Worm (Caenorhabditis elegans) whole organism, L4 larva: ENCODE data around the gene T04C12.8.

ENCODE experiments used
- D1046.2 ChIP-seq: fragments of 200-800 bp; sonication (Bioruptor generic); IDR thresholded peaks from 2 replicates; pipeline ENCODE4 v1.3.6; 2022; ENCODE audit warnings: missing genetic modification characterization, missing compliant biosample characterization
- F10B5.3 ChIP-seq: sonication (generic microtip); optimal IDR thresholded peaks from 2 replicates; lab custom pipeline; 2016; ENCODE audit warnings: mild to moderate bottlenecking, missing genetic modification characterization, missing compliant biosample characterization
- Y75B8A.6 ChIP-seq: fragments of 200-800 bp; sonication (Bioruptor generic); IDR thresholded peaks from 2 replicates; pipeline ENCODE4 v1.3.6; 2022; ENCODE audit warnings: missing genetic modification reagents, missing genetic modification characterization, missing compliant biosample characterization
- ZK337.2 ChIP-seq: fragments of 200-800 bp; sonication (Bioruptor generic); IDR thresholded peaks from 2 replicates; pipeline ENCODE4 v1.3.6; 2022; ENCODE audit warnings: missing genetic modification reagents, missing genetic modification characterization, missing compliant biosample characterization
- aly-2 ChIP-seq: sonication (generic microtip); optimal IDR thresholded peaks from 2 replicates; lab custom pipeline; 2018; ENCODE audit warnings: missing biosample characterization, missing genetic modification characterization
- ama-1 ChIP-seq: fragments of 150-350 bp; optimal IDR thresholded peaks from 2 replicates; lab custom pipeline; 2014; ENCODE audit warnings: inconsistent platforms, mixed read lengths
- arid-1 ChIP-seq: fragments of 200-800 bp; sonication (Bioruptor generic); conservative IDR thresholded peaks from 2 replicates; pipeline ENCODE4 v1.3.6; 2022; ENCODE audit warnings: missing genetic modification reagents, missing genetic modification characterization, missing compliant biosample characterization
- ceh-32 ChIP-seq: sonication (generic microtip); optimal IDR thresholded peaks from 2 replicates; lab custom pipeline; 2016; ENCODE audit warnings: mild to moderate bottlenecking, missing genetic modification characterization, missing compliant biosample characterization; ENCODE audit not compliant: poor library complexity
- ctbp-1 ChIP-seq: fragments of 200-800 bp; sonication (Bioruptor generic); IDR thresholded peaks from 2 replicates; pipeline ENCODE4 v1.3.6; 2022; ENCODE audit warnings: missing genetic modification reagents, missing genetic modification characterization, missing compliant biosample characterization
- daf-16 ChIP-seq, 3 experiments: sonication (generic microtip); optimal IDR thresholded peaks; 2 replicates each; lab custom pipeline; 2016 to 2017; ENCODE audit warnings: missing genetic modification characterization in 3 of 3, missing genetic modification reagents in 3 of 3, mild to moderate bottlenecking in 2 of 3, missing compliant biosample characterization in 2 of 3, missing biosample characterization in 1 of 3, moderate library complexity in 1 of 3
- dmd-6 ChIP-seq: fragments of 200-800 bp; sonication (Bioruptor generic); IDR thresholded peaks from 2 replicates; pipeline ENCODE4 v1.3.6; 2022; ENCODE audit warnings: missing genetic modification reagents, missing genetic modification characterization, missing compliant biosample characterization
- dve-1 ChIP-seq: sonication (generic microtip); optimal IDR thresholded peaks from 2 replicates; lab custom pipeline; 2017; ENCODE audit warnings: antibody characterized with exemption, mild to moderate bottlenecking, missing genetic modification characterization, missing compliant biosample characterization; ENCODE audit not compliant: insufficient read depth
- fos-1 ChIP-seq: fragments of 150-350 bp; optimal IDR thresholded peaks from 2 replicates; lab custom pipeline; 2014; ENCODE audit warnings: missing biosample characterization, missing genetic modification characterization
- hlh-11 ChIP-seq: fragments of 200-800 bp; sonication (Bioruptor generic); optimal IDR thresholded peaks from 2 replicates; lab custom pipeline; 2018; ENCODE audit warnings: mild to moderate bottlenecking, missing genetic modification characterization, missing compliant biosample characterization
- hlh-30 ChIP-seq: sonication (generic microtip); optimal IDR thresholded peaks from 2 replicates; lab custom pipeline; 2017; ENCODE audit warnings: antibody characterized with exemption, mild to moderate bottlenecking, missing genetic modification characterization, missing compliant biosample characterization; ENCODE audit not compliant: insufficient read depth
- hmg-1.1 ChIP-seq: fragments of 200-800 bp; sonication (Bioruptor generic); IDR thresholded peaks from 2 replicates; pipeline ENCODE4 v1.3.6; 2022; ENCODE audit warnings: missing genetic modification reagents, missing genetic modification characterization, missing compliant biosample characterization
- jun-1 ChIP-seq: fragments of 150-350 bp; optimal IDR thresholded peaks from 2 replicates; lab custom pipeline; 2014; ENCODE audit warnings: missing biosample characterization, missing genetic modification reagents, missing genetic modification characterization
- lim-7 ChIP-seq: fragments of 200-800 bp; sonication (Bioruptor generic); IDR thresholded peaks from 2 replicates; pipeline ENCODE4 v1.3.6; 2022; ENCODE audit warnings: missing genetic modification characterization, missing compliant biosample characterization
- lin-13 ChIP-seq: fragments of 150-350 bp; optimal IDR thresholded peaks from 2 replicates; lab custom pipeline; 2014; ENCODE audit warnings: missing biosample characterization, missing genetic modification reagents, missing genetic modification characterization
- lin-39 ChIP-seq: fragments of 150-350 bp; optimal IDR thresholded peaks from 2 replicates; lab custom pipeline; 2014; ENCODE audit warnings: missing biosample characterization, missing genetic modification reagents, missing genetic modification characterization
- madf-9 ChIP-seq: fragments of 200-800 bp; sonication (Bioruptor generic); conservative IDR thresholded peaks from 2 replicates; pipeline ENCODE4 v1.3.6; 2022; ENCODE audit warnings: missing genetic modification reagents, missing genetic modification characterization, missing compliant biosample characterization
- nhr-11 ChIP-seq: fragments of 150-350 bp; optimal IDR thresholded peaks from 2 replicates; lab custom pipeline; 2014; ENCODE audit warnings: missing biosample characterization, missing genetic modification characterization
- nhr-111 ChIP-seq: fragments of 200-800 bp; sonication (Bioruptor generic); optimal IDR thresholded peaks from 2 replicates; lab custom pipeline; 2018; ENCODE audit warnings: mild to moderate bottlenecking, missing genetic modification characterization, missing compliant biosample characterization
- nhr-28 ChIP-seq: fragments of 150-350 bp; optimal IDR thresholded peaks from 2 replicates; lab custom pipeline; 2014; ENCODE audit warnings: missing biosample characterization, missing genetic modification characterization
- nhr-41 ChIP-seq: fragments of 200-800 bp; sonication (Bioruptor generic); IDR thresholded peaks from 2 replicates; pipeline ENCODE4 v1.3.6; 2022; ENCODE audit warnings: missing genetic modification reagents, missing genetic modification characterization, missing compliant biosample characterization
- nhr-77 ChIP-seq: fragments of 150-350 bp; optimal IDR thresholded peaks from 2 replicates; lab custom pipeline; 2014; ENCODE audit warnings: missing biosample characterization, missing genetic modification characterization
- pqm-1 ChIP-seq: sonication (generic microtip); optimal IDR thresholded peaks from 2 replicates; lab custom pipeline; 2017; ENCODE audit warnings: missing biosample characterization, missing genetic modification characterization
- saeg-2 ChIP-seq: fragments of 200-800 bp; sonication (Bioruptor generic); IDR thresholded peaks from 2 replicates; pipeline ENCODE4 v1.3.6; 2022; ENCODE audit warnings: missing genetic modification reagents, missing genetic modification characterization, missing compliant biosample characterization
- sdz-12 ChIP-seq: fragments of 200-800 bp; sonication (Bioruptor generic); optimal IDR thresholded peaks from 2 replicates; lab custom pipeline; 2018; ENCODE audit warnings: mild to moderate bottlenecking, missing genetic modification characterization, missing compliant biosample characterization
- set-16 ChIP-seq: fragments of 200-800 bp; sonication (Bioruptor generic); IDR thresholded peaks from 2 replicates; pipeline ENCODE4 v1.3.6; 2022; ENCODE audit warnings: missing genetic modification reagents, missing genetic modification characterization, missing compliant biosample characterization
- spr-3 ChIP-seq: fragments of 200-800 bp; sonication (Bioruptor generic); optimal IDR thresholded peaks from 2 replicates; lab custom pipeline; 2018; ENCODE audit warnings: mild to moderate bottlenecking, missing genetic modification characterization, missing compliant biosample characterization
- tag-97 ChIP-seq: fragments of 200-800 bp; sonication (Bioruptor generic); IDR thresholded peaks from 2 replicates; pipeline ENCODE4 v1.3.6; 2022; ENCODE audit warnings: missing genetic modification characterization, missing compliant biosample characterization
- unc-130 ChIP-seq: sonication (generic microtip); optimal IDR thresholded peaks from 2 replicates; lab custom pipeline; 2016; ENCODE audit warnings: missing genetic modification reagents, missing genetic modification characterization, missing compliant biosample characterization
- unc-62 ChIP-seq, 3 experiments: fragments of 150-350 bp in 1 of 3; sonication (generic microtip); optimal IDR thresholded peaks in 2 of 3; peaks in 1 of 3; 1 replicate in 1 of 3; 2 replicates in 2 of 3; lab custom pipeline; 2014 to 2017; ENCODE audit warnings: missing biosample characterization in 3 of 3, missing genetic modification characterization in 3 of 3, missing genetic modification reagents in 3 of 3, missing genotype in 1 of 3

T04C12.8 gene

DNA sequence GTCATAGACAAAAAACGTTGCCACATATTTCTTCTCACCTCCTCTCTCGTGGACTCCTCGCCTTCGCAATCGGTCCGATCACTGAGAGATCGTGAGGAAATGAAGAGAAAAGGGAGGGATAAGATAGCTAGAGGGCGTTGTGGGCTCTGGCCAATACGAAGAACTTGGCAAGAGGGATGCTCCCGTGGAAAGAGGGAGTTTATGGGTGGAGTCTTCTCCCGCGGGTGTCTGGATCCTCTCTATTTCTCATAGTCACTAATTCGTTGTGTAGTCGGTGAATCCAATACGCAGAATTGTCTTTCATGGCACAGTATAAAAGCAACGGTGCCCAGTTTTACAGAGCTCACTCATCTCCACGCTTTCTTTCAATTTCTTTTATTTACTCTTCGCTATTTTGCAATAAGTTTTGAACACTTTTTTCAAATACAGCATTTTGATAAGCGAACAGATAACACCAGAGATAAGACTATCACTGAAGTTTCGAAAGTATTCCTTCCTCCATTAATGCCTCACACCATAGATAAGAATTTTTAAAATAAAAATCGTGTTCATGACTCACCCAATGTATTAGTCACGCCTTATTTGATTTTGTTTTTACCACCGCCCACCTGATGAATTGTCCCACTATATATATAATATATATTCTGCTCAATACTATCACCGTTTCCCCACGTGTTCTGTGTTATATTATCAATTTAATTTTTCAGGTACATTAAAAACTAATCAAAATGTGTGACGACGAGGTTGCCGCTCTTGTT is 11.4 kb upstream of the T04C12.8 start, which contains the start of gene act-1:
Gene act-1, plus strand, starts transcription at position 708 of the 758 bp plus-strand sequence.
- TF ChIP-seq unc-130 (GFP tag; lab: Kevin White, UChicago) (no peak), dmd-6 (GFP tag; lab: Robert Waterston, UW) (0 out of 2 replicates have a peak, but pooled peaks have one; percentile 41), nhr-77 (tag; lab: Kevin White, UChicago) (peak; percentile 6), D1046.2 (GFP tag; lab: Robert Waterston, UW) (no peak), daf-16 (GFP tag; optimal IDR thresholded peaks at IDR 0.05; lab: Kevin White, UChicago) (peak in 1 of 2 experiments; percentile 95), daf-16 (tag; optimal IDR thresholded peaks at IDR 0.05; lab: Kevin White, UChicago) (no peak), sdz-12 (no peak), ctbp-1 (GFP tag; lab: Robert Waterston, UW) (0 out of 2 replicates have a peak, but pooled peaks have one; percentile 61), hlh-11 (tag; lab: Kevin White, UChicago) (peak; percentile 34), lin-13 (GFP tag; lab: Kevin White, UChicago) (no peak), jun-1 (tag; lab: Kevin White, UChicago) (no peak), dve-1 (tag; lab: Kevin White, UChicago) (peak; percentile 26), unc-62 (GFP tag; optimal IDR thresholded peaks at IDR 0.05 in 1 of 2; lab: Kevin White, UChicago) (peak in 1 of 2 experiments; percentile 54), unc-62 (tag; optimal IDR thresholded peaks at IDR 0.05; lab: Kevin White, UChicago) (no peak), arid-1 (GFP tag; lab: Robert Waterston, UW) (0 out of 2 replicates have a peak, but pooled peaks have one; percentile 4), Y75B8A.6 (GFP tag; lab: Robert Waterston, UW) (no peak), pqm-1 (peak; percentile 95), set-16 (GFP tag; lab: Robert Waterston, UW) (0 out of 2 replicates have a peak, but pooled peaks have one; percentile 13), nhr-28 (tag; lab: Kevin White, UChicago) (peak; percentile 66), ama-1 (lab: Kevin White, UChicago) (peak; percentile 5), saeg-2 (no peak), nhr-11 (tag; lab: Kevin White, UChicago) (peak; percentile 73), hmg-1.1 (GFP tag; lab: Robert Waterston, UW) (0 out of 2 replicates have a peak, but pooled peaks have one; percentile 33)

DNA sequence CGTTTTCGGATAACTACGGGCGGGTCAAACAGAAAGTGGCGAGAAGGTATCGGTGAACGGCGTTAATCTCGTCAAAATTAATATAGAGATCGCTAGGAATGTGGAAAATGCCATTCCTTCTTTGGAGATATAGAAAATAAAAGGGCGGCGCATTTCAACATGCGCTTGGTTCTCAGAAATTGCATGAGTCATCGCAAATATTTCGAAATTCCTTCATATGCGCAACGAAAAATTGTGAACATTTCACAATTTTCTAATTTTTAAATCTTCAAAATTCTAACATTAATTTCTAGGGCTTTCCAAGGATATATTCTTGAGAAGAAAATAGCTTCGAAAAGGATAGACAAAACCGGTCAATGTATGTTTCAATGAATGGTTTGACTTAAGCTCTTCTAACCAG is 9.7 kb upstream of the T04C12.8 start:
- TF ChIP-seq madf-9 (GFP tag; lab: Robert Waterston, UW) (no peak), hlh-30 (no peak), ceh-32 (tag; lab: Kevin White, UChicago) (no peak), nhr-41 (no peak), F10B5.3 (tag; lab: Kevin White, UChicago) (no peak), ZK337.2 (GFP tag; lab: Robert Waterston, UW) (no peak), aly-2 (tag; lab: Kevin White, UChicago) (no peak), fos-1 (tag; lab: Kevin White, UChicago) (no peak), lim-7 (GFP tag; lab: Robert Waterston, UW) (no peak), tag-97 (GFP tag; lab: Robert Waterston, UW) (no peak), lin-39 (tag; lab: Kevin White, UChicago) (no peak), spr-3 (no peak), dmd-6 (GFP tag; lab: Robert Waterston, UW) (no peak), nhr-111 (GFP tag; lab: Kevin White, UChicago) (no peak), hmg-1.1 (GFP tag; lab: Robert Waterston, UW) (no peak)
- TF ChIP-seq, all 104 proteins: peak for 0
